Fruit fly (Drosophila melanogaster) whole organism, adult: Measurements from ENCODE around the gene CG9759.

ENCODE experiments used
- CG11617 ChIP-seq: fragments of 200-800 bp; sonication (Bioruptor generic); optimal IDR thresholded peaks from 2 replicates; lab custom pipeline; 2017; ENCODE audit warnings: mild to moderate bottlenecking, missing biosample characterization, missing genetic modification reagents, missing genetic modification characterization
- CG12768 ChIP-seq: fragments of 200-800 bp; sonication (Bioruptor generic); optimal IDR thresholded peaks from 2 replicates; lab custom pipeline; 2017; ENCODE audit warnings: missing biosample characterization, missing genetic modification characterization, mild to moderate bottlenecking, moderate library complexity, missing genetic modification reagents
- CG14711 ChIP-seq: fragments of 200-800 bp; sonication (Bioruptor generic); optimal IDR thresholded peaks from 2 replicates; lab custom pipeline; 2018; ENCODE audit warnings: missing biosample characterization, mild to moderate bottlenecking, missing genetic modification characterization, moderate library complexity
- CG1620 ChIP-seq: fragments of 200-800 bp; sonication (Bioruptor generic); optimal IDR thresholded peaks from 2 replicates; lab custom pipeline; 2016; ENCODE audit warnings: missing biosample characterization, missing genetic modification characterization
- CG33017 ChIP-seq: fragments of 200-800 bp; sonication (Bioruptor generic); optimal IDR thresholded peaks from 2 replicates; lab custom pipeline; 2018; ENCODE audit warnings: missing biosample characterization, mild to moderate bottlenecking, missing genetic modification characterization, moderate library complexity
- CG5204 ChIP-seq: fragments of 200-800 bp; sonication (Bioruptor generic); optimal IDR thresholded peaks from 2 replicates; lab custom pipeline; 2016; ENCODE audit warnings: missing biosample characterization, missing genetic modification characterization
- CG7045 ChIP-seq: fragments of 200-800 bp; sonication (Bioruptor generic); optimal IDR thresholded peaks from 2 replicates; lab custom pipeline; 2017; ENCODE audit warnings: missing biosample characterization, mild to moderate bottlenecking, missing genetic modification characterization
- CG7101 ChIP-seq: fragments of 200-800 bp; sonication (Bioruptor generic); optimal IDR thresholded peaks from 2 replicates; lab custom pipeline; 2018; ENCODE audit warnings: missing biosample characterization, mild to moderate bottlenecking, missing genetic modification characterization, moderate library complexity
- Clk ChIP-seq: fragments of 200-800 bp; sonication (Bioruptor generic); optimal IDR thresholded peaks from 2 replicates; lab custom pipeline; 2017; ENCODE audit warnings: missing biosample characterization, missing genetic modification characterization
- Crg-1 ChIP-seq: fragments of 200-800 bp; sonication (Bioruptor generic); optimal IDR thresholded peaks from 2 replicates; lab custom pipeline; 2016; ENCODE audit warnings: missing biosample characterization, missing genetic modification characterization
- Hr96 ChIP-seq: fragments of 200-800 bp; sonication (Bioruptor generic); optimal IDR thresholded peaks from 2 replicates; lab custom pipeline; 2016; ENCODE audit warnings: missing biosample characterization, missing genetic modification characterization
- Mnt ChIP-seq: fragments of 200-800 bp; sonication (Bioruptor generic); optimal IDR thresholded peaks from 2 replicates; lab custom pipeline; 2016; ENCODE audit warnings: missing biosample characterization, mild to moderate bottlenecking, missing genetic modification characterization
- bab1 ChIP-seq: fragments of 200-800 bp; sonication (Bioruptor generic); optimal IDR thresholded peaks from 3 replicates; lab custom pipeline; 2019; ENCODE audit warnings: missing biosample characterization, mild to moderate bottlenecking, missing genetic modification characterization, moderate library complexity
- cic ChIP-seq: fragments of 200-800 bp; sonication (Bioruptor generic); optimal IDR thresholded peaks from 2 replicates; lab custom pipeline; 2017; ENCODE audit warnings: missing biosample characterization, mild to moderate bottlenecking, missing genetic modification characterization, moderate library complexity
- cnc ChIP-seq, 2 experiments: fragments of >200 bp; optimal IDR thresholded peaks; 2 replicates each; lab custom pipeline; 2017
- kay ChIP-seq: fragments of 200-800 bp; sonication (Bioruptor generic); peaks from one replicate; lab custom pipeline; 2016; ENCODE audit warnings: missing biosample characterization, missing genetic modification characterization, borderline replicate concordance
- ovo ChIP-seq: fragments of 200-800 bp; sonication (Bioruptor generic); optimal IDR thresholded peaks from 2 replicates; lab custom pipeline; 2016; ENCODE audit warnings: missing biosample characterization, missing genetic modification characterization
- pad ChIP-seq: fragments of 200-800 bp; sonication (Bioruptor generic); optimal IDR thresholded peaks from 3 replicates; lab custom pipeline; 2017; ENCODE audit warnings: missing biosample characterization, missing genetic modification characterization, mild to moderate bottlenecking, moderate library complexity, missing genetic modification reagents
- tj ChIP-seq: fragments of 200-800 bp; sonication (Bioruptor generic); optimal IDR thresholded peaks from 3 replicates; lab custom pipeline; 2017; ENCODE audit warnings: missing biosample characterization, mild to moderate bottlenecking, missing genetic modification characterization, moderate library complexity
- toe ChIP-seq: fragments of 200-800 bp; sonication (Bioruptor generic); optimal IDR thresholded peaks from 2 replicates; lab custom pipeline; 2016; ENCODE audit warnings: missing biosample characterization, missing genetic modification characterization

The CG9759 gene

DNA sequence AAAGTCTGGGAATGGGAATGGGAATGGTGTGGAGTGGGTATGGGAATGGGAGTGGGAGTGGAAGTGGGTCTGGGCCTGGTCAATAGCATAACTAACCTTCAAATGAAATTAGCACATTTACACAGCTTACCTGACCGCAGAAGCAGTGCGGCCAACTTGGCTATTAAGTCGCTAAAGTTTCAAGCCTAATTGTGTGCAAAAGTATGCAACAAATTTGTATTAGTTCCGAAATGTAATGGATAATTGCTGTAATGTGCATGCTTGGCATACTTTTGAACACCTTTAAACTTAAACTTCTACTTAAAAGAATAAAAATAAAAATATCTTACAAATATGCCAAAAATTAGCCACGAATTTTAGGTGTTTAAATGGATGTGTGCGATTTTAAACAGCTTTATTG is 6.0 kb upstream of the CG9759 start:
- TF ChIP-seq CG33017 (tag; lab: Kevin White, UChicago) (no peak), pad (GFP tag; lab: Kevin White, UChicago) (no peak), CG1620 (GFP tag; lab: Kevin White, UChicago) (no peak), CG12768 (GFP tag; lab: Kevin White, UChicago) (no peak), Crg-1 (GFP tag; lab: Kevin White, UChicago) (no peak), cnc (optimal IDR thresholded peaks at IDR 0.05; lab: Kevin White, UChicago) (no peak), Mnt (GFP tag; lab: Kevin White, UChicago) (no peak), Hr96 (no peak), cic (no peak), Clk (GFP tag; lab: Kevin White, UChicago) (no peak), toe (no peak), CG5204 (GFP tag; lab: Kevin White, UChicago) (no peak), kay (GFP tag; lab: Kevin White, UChicago) (no peak), bab1 (GFP tag; lab: Kevin White, UChicago) (no peak), ovo (GFP tag; lab: Kevin White, UChicago) (no peak), CG11617 (GFP tag; lab: Kevin White, UChicago) (no peak), CG7045 (no peak), CG14711 (tag; lab: Kevin White, UChicago) (no peak)

DNA sequence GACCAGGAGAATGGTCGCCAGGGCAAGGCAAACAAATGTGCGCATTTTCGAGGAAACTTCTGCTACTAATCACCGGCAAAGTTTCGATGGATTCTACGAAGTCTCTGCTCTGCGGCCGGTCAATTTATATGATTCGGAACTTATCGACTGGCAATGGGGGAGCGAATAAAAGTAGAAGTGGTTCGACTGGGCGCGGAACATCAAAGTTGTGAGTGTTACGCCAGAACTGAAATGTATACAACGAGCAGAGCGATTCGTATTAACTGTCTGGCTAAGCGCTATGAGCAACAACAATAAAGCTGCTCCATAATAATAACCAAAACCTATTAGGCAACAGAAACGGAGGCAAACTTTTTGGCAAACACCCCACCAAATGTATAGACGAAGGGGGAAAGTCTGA is 3.3 kb upstream of the CG9759 start, which contains the start of gene CG9757:
Gene CG9757 (minus strand): TSS at position 101 of the 400 bp plus-strand sequence.
- TF ChIP-seq CG11617 (GFP tag; lab: Kevin White, UChicago) (no peak), cnc (optimal IDR thresholded peaks at IDR 0.05; lab: Kevin White, UChicago) (no peak), Hr96 (no peak), CG7045 (no peak), Crg-1 (GFP tag; lab: Kevin White, UChicago) (no peak), tj (GFP tag; lab: Kevin White, UChicago) (no peak), ovo (GFP tag; lab: Kevin White, UChicago) (no peak), CG14711 (tag; lab: Kevin White, UChicago) (no peak), CG33017 (tag; lab: Kevin White, UChicago) (no peak), Mnt (GFP tag; lab: Kevin White, UChicago) (no peak), cic (no peak), bab1 (GFP tag; lab: Kevin White, UChicago) (no peak), CG12768 (GFP tag; lab: Kevin White, UChicago) (no peak), CG7101 (tag; lab: Kevin White, UChicago) (no peak), kay (GFP tag; lab: Kevin White, UChicago) (no peak), toe (no peak), Clk (GFP tag; lab: Kevin White, UChicago) (no peak), CG1620 (GFP tag; lab: Kevin White, UChicago) (no peak), pad (GFP tag; lab: Kevin White, UChicago) (no peak), CG5204 (GFP tag; lab: Kevin White, UChicago) (no peak)

DNA sequence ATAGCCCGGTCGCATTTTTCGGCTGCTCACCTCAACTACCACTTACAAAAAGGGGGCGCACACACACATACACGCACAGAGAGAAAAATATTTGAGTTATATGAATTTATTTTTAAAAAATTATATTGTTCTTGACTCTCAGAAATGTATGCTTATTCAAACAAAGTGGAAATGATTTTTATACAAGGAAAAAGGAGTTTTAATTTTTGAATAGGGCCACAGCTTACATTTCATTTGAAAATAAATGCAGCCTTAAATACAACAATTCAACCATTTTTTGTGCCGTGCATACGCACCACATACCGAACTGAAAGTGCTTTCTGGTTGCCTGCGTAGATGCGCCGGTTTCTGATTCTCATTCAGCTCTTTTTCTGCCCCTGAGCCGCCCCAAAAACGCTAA is 8.5 kb downstream of the CG9759 start:
- no peak for TF ChIP-seq kay (GFP tag; lab: Kevin White, UChicago)
- TF ChIP-seq Crg-1 (GFP tag; lab: Kevin White, UChicago), result no peak
- TF ChIP-seq ovo (GFP tag; lab: Kevin White, UChicago), result no peak
- no peak for TF ChIP-seq CG14711 (tag; lab: Kevin White, UChicago)
- no peak for TF ChIP-seq toe
- TF ChIP-seq CG7101 (tag; lab: Kevin White, UChicago), result no peak
- no peak for TF ChIP-seq cnc (optimal IDR thresholded peaks at IDR 0.05; lab: Kevin White, UChicago)
- TF ChIP-seq tj (GFP tag; lab: Kevin White, UChicago), result no peak
- TF ChIP-seq CG7045, result no peak
- TF ChIP-seq CG5204 (GFP tag; lab: Kevin White, UChicago), result no peak
- no peak for TF ChIP-seq CG12768 (GFP tag; lab: Kevin White, UChicago)
- no peak for TF ChIP-seq pad (GFP tag; lab: Kevin White, UChicago)

DNA sequence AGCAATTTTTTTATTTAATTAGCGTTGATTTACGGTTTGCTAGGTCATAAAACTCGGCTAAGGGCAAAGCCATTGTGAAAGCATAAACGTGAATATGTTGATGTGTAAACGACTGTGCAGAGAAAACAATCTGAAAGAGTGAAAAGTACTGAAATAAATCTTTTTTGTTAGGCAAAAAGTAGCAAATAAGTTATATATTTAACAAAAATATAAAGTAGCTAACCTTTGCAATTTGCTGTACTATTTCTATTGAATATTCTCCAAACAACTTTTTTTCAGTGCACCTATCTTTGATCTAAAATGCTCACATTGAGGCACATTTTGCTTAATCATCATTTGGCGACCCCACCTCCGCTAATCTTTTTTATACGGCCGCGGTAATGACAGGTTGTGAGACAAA is 12.6 kb downstream of the CG9759 start:
- no peak for TF ChIP-seq bab1 (GFP tag; lab: Kevin White, UChicago)
- TF ChIP-seq toe, result no peak
- no peak for TF ChIP-seq ovo (GFP tag; lab: Kevin White, UChicago)
- TF ChIP-seq CG11617 (GFP tag; lab: Kevin White, UChicago), result no peak
- no peak for TF ChIP-seq Clk (GFP tag; lab: Kevin White, UChicago)
- TF ChIP-seq pad (GFP tag; lab: Kevin White, UChicago), result no peak
- no peak for TF ChIP-seq kay (GFP tag; lab: Kevin White, UChicago)
- no peak for TF ChIP-seq CG1620 (GFP tag; lab: Kevin White, UChicago)
- no peak for TF ChIP-seq Crg-1 (GFP tag; lab: Kevin White, UChicago)
- no peak for TF ChIP-seq CG5204 (GFP tag; lab: Kevin White, UChicago)
- TF ChIP-seq Mnt (GFP tag; lab: Kevin White, UChicago), result no peak
- no peak for TF ChIP-seq CG7101 (tag; lab: Kevin White, UChicago)
- no peak for TF ChIP-seq Hr96
- TF ChIP-seq tj (GFP tag; lab: Kevin White, UChicago), result no peak
- TF ChIP-seq cic, result no peak
- no peak for TF ChIP-seq cnc (optimal IDR thresholded peaks at IDR 0.05; lab: Kevin White, UChicago)

DNA sequence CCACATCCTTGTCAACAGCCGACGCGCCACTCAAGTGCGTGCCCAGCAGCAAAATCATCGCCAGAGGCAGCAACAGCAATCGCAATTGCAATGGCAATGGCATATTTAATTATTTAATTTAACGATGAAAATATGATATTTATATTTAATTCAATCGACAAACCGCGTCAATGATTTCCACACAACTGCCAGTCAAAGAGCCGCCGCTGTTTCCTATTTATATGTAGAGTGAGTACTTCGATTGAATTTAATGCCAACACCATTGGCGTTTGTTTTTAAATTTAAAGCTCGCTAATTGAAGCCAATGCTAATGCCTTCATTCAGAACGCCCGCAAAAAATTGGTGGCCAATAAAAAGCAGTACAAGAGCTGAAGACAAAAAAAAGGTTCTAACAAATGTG is 16.5 kb downstream of the CG9759 start, which contains the start of gene CG14369:
Gene CG14369 (minus strand): TSS at position 101 of the 400 bp plus-strand sequence.
- TF ChIP-seq CG5204 (GFP tag; lab: Kevin White, UChicago), result no peak
- TF ChIP-seq Hr96, result no peak
- TF ChIP-seq toe, result no peak
- no peak for TF ChIP-seq bab1 (GFP tag; lab: Kevin White, UChicago)
- no peak for TF ChIP-seq CG33017 (tag; lab: Kevin White, UChicago)
- TF ChIP-seq Clk (GFP tag; lab: Kevin White, UChicago), result no peak
- no peak for TF ChIP-seq CG12768 (GFP tag; lab: Kevin White, UChicago)
- no peak for TF ChIP-seq cnc (optimal IDR thresholded peaks at IDR 0.05; lab: Kevin White, UChicago)
- TF ChIP-seq CG11617 (GFP tag; lab: Kevin White, UChicago), result no peak
- no peak for TF ChIP-seq CG14711 (tag; lab: Kevin White, UChicago)
- TF ChIP-seq CG7101 (tag; lab: Kevin White, UChicago), result no peak
- TF ChIP-seq CG1620 (GFP tag; lab: Kevin White, UChicago), result no peak
- no peak for TF ChIP-seq Crg-1 (GFP tag; lab: Kevin White, UChicago)
- TF ChIP-seq CG7045, result no peak
- no peak for TF ChIP-seq cic
